Worm (Caenorhabditis elegans): ENCODE results near the gene srd-58.

The srd-58 gene

DNA sequence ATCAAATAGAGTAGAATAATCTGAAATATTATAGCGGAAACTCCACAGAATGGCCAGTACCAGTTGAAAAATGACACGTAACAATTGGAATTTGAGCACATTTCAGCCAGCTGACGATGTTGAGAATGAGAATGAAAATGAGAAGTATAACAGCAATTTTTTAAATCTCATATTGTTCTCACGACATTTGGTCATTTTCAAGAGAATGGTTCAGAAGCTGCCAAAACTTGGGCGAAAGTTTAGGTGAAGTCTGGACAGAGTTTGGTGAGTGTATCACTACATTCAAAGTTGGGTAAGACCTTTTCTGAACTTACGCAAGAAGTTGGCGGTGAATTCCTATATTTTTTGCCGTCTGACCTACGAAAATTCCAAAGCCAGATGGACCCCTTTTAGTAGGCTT, at the start of gene srd-58:
Gene srd-58, minus strand, starts transcription at position 101 of the 400 bp plus-strand sequence.
- TF ChIP-seq nhr-129 (tag; optimal IDR thresholded peaks at IDR 0.05) (no peak), ZK546.5 (tag; optimal IDR thresholded peaks at IDR 0.05) (no peak), egl-27 (tag; optimal IDR thresholded peaks at IDR 0.05) (no peak), mbf-1 (tag; optimal IDR thresholded peaks at IDR 0.05) (no peak), sma-3 (GFP tag; optimal IDR thresholded peaks at IDR 0.05) (no peak)

- TF ChIP-seq lin-11 (tag; optimal IDR thresholded peaks at IDR 0.05) (no peak), elt-3 (tag; optimal IDR thresholded peaks at IDR 0.05) (no peak), lsy-2 (tag; optimal IDR thresholded peaks at IDR 0.05) (peak in 1 of 2 experiments; percentile 3), ama-1 (optimal IDR thresholded peaks at IDR 0.05) (peak; percentile 7), ztf-1 (GFP tag; conservative IDR thresholded peaks at IDR 0.05) (no peak), unc-62 (GFP tag; optimal IDR thresholded peaks at IDR 0.05) (no peak), nhr-25 (tag; optimal IDR thresholded peaks at IDR 0.05) (no peak)
Observed at ce11 chrII:7253073-7253472, 48.2 kb upstream of the srd-58 start, which contains the start of gene lsm-4. Gene lsm-4, minus strand, starts transcription at chrII:7253163.

ce11 chrII:7251978-7252377, 47.1 kb upstream of the srd-58 start, which contains the start of the genes prx-13 and ada-2:
Gene prx-13, minus strand, starts transcription at chrII:7252015.
Gene ada-2, plus strand, starts transcription at chrII:7252259.
- no peak for TF ChIP-seq blmp-1 (tag; optimal IDR thresholded peaks at IDR 0.05; ENCODE audit: insufficient read depth)
- TF ChIP-seq peb-1 (tag; optimal IDR thresholded peaks at IDR 0.05), result no peak
- TF ChIP-seq nhr-10 (tag; optimal IDR thresholded peaks at IDR 0.05), result no peak
- no peak for TF ChIP-seq mdl-1 (tag; optimal IDR thresholded peaks at IDR 0.05)
- TF ChIP-seq unc-55 (GFP tag; optimal IDR thresholded peaks at IDR 0.05), result no peak
- TF ChIP-seq nhr-23 (tag; optimal IDR thresholded peaks at IDR 0.05), result no peak
- TF ChIP-seq elt-3 (tag; optimal IDR thresholded peaks at IDR 0.05), result no peak
- TF ChIP-seq snpc-4 (tag; optimal IDR thresholded peaks at IDR 0.05), result no peak
- no peak for TF ChIP-seq crh-2 (tag; optimal IDR thresholded peaks at IDR 0.05)
- no peak for TF ChIP-seq unc-62 (GFP tag; optimal IDR thresholded peaks at IDR 0.05)
- no peak for TF ChIP-seq ztf-11 (tag; optimal IDR thresholded peaks at IDR 0.05)
- TF ChIP-seq nhr-12 (tag; optimal IDR thresholded peaks at IDR 0.05), result no peak
- no peak for TF ChIP-seq nhr-6 (tag; optimal IDR thresholded peaks at IDR 0.05)
- peak; percentile 79 for TF ChIP-seq fos-1 (tag; optimal IDR thresholded peaks at IDR 0.05)
- peak; percentile 8 for TF ChIP-seq sma-9 (GFP tag; optimal IDR thresholded peaks at IDR 0.05)
- no peak for TF ChIP-seq sma-9 (tag; optimal IDR thresholded peaks at IDR 0.05)
- no peak for TF ChIP-seq nhr-25 (tag; optimal IDR thresholded peaks at IDR 0.05)
- TF ChIP-seq nhr-237 (tag; optimal IDR thresholded peaks at IDR 0.05), result no peak
- TF ChIP-seq F13H6.1 (tag; optimal IDR thresholded peaks at IDR 0.05), result no peak
- no peak for TF ChIP-seq R02D3.7 (tag; optimal IDR thresholded peaks at IDR 0.05)
- TF ChIP-seq sma-3 (GFP tag; optimal IDR thresholded peaks at IDR 0.05), result peak; percentile 6

DNA sequence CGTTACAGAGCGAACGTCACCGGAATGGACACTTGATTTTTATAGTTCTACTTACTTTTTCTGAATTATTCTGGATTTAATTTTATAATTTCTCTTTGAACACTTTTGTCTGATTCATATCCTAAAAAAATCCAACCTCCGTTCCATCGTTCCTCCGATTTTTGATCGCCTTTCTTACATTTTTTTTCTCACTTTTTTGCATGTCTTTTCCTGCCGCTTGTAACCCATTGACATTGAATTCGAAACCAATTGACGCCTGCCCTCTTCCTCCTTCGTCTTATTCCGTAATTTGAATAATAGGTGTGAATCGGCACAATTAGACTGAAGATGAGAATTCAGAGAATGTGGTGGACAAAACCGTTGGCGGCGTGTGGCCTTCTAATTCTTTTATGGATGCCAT, 40.7 kb upstream of the srd-58 start, which contains the start of gene skpo-3:
Gene skpo-3, plus strand, starts transcription at position 301 of the 400 bp plus-strand sequence.
- TF ChIP-seq nhr-23 (tag; optimal IDR thresholded peaks at IDR 0.05) (no peak), R02D3.7 (tag; optimal IDR thresholded peaks at IDR 0.05) (no peak), lin-13 (GFP tag; optimal IDR thresholded peaks at IDR 0.05) (no peak), ama-1 (optimal IDR thresholded peaks at IDR 0.05) (no peak), nhr-25 (tag; optimal IDR thresholded peaks at IDR 0.05) (no peak), blmp-1 (tag; optimal IDR thresholded peaks at IDR 0.05; ENCODE audit: insufficient read depth) (no peak), ceh-82 (tag; optimal IDR thresholded peaks at IDR 0.05) (no peak), nhr-6 (tag; optimal IDR thresholded peaks at IDR 0.05) (no peak), nhr-77 (tag; optimal IDR thresholded peaks at IDR 0.05) (no peak)

DNA sequence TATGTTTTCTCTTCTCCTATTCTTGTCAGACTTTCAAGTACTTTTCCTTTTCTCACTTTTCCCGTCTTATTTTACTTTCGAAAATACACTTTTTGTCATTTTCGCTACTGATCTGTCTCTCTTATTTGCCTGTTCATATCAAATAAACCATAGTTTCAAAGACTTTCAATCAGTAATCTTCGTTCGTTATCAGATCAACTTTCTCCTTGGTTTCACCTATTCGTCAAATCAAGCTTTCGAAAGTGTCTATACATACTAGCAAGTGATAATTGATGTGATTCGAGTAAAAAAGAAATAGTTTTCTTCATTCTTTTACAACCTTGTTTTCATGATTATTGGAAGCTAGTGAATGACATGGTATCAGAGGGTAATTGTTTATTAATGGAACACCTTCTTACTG, 37.9 kb upstream of the srd-58 start:
- TF ChIP-seq blmp-1 (tag; optimal IDR thresholded peaks at IDR 0.05; ENCODE audit: insufficient read depth) (peak; percentile 79), sma-3 (GFP tag; optimal IDR thresholded peaks at IDR 0.05) (peak; percentile 28), ztf-1 (GFP tag; conservative IDR thresholded peaks at IDR 0.05) (no peak)

ce11 chrII:7239705-7240104, 34.9 kb upstream of the srd-58 start:
- no peak for TF ChIP-seq lin-39 (tag; optimal IDR thresholded peaks at IDR 0.05)
- TF ChIP-seq nhr-25 (tag; optimal IDR thresholded peaks at IDR 0.05), result peak; percentile 15

Measured in whole organism, L2 larva.